Fruit fly (Drosophila melanogaster) whole organism, embryonic: ENCODE results near the gene CG12118.

Source experiments
- Abd-B ChIP-seq: fragments of 200-800 bp; sonication (Bioruptor generic); optimal IDR thresholded peaks from 2 replicates; lab custom pipeline; 2018; ENCODE audit warnings: missing biosample characterization, mild to moderate bottlenecking, missing genetic modification characterization, moderate library complexity
- CG9727 ChIP-seq: fragments of 200-800 bp; sonication (Bioruptor generic); optimal IDR thresholded peaks from 3 replicates; lab custom pipeline; 2017; ENCODE audit warnings: missing biosample characterization, mild to moderate bottlenecking, missing genetic modification characterization
- croc ChIP-seq: fragments of 200-800 bp; sonication (Bioruptor generic); conservative IDR thresholded peaks from 3 replicates; pipeline ENCODE4 v1.3.6; 2022; ENCODE audit warnings: missing biosample characterization, missing genetic modification characterization

DNA sequence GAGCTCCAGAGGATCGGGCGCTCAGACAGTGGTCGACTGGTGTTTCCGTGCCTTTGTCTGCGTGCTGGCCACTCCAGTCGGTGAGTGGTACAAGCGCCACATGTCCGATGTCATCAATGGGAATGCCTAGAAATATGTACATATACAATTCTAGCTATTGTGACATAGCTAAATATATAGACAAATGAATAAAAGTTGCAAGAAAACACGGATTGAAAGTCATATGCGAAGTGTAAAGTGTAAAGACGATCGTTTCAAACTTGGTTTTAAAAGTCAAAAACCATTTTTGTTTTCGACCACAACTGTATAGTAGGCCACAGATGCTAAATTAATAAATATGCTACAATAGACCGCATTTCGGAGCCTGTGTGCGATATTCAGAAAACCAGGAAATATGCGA is 19.3 kb upstream of the CG12118 start, which contains the start of gene CG15368:
- TF ChIP-seq Abd-B (GFP tag; lab: Kevin White, UChicago) (no peak), CG9727 (no peak), croc (GFP tag; lab: Robert Waterston, UW) (no peak)
